Fruit fly (Drosophila melanogaster): ENCODE results near the gene gny.
A peak's percentile ranks its signal among the peaks of the same experiment; 100 is the strongest.

gny gene

DNA sequence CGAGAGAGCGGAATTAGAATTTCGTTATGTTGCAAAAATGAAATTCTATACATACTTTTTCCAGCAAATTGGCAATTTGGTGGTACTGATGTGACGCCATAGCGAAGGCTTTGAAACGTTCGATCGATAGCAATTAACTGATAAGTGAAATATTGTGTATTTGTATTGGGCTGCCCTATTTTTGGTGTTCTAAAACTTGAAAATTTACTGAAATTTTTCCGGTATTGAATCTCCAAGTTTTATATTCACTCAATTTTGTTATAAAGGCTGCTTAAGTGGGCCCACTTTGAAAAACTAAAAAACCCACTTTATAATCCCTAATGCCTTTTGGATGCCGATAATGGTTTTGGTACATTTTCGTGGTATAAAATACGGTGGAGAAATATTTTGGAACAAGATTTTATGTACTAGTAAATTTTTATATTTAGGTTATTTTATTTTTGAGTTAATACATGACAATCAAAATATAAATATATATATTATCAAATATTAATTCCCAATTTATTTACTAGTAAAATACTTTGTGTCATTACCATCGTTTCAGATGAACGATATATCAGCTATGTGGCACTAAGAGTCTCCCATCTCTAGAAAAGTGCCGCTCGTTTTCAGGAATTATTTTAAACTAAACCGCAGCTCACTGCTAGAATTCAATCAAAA, 17.4 kb upstream of the gny start, which contains the start of the genes Cand1 and pim (continued):
- no peak for TF ChIP-seq CG17568 (GFP tag; optimal IDR thresholded peaks at IDR 0.05)
- TF ChIP-seq unpg (GFP tag; optimal IDR thresholded peaks at IDR 0.05), result no peak
- TF ChIP-seq CG10321 (GFP tag; IDR thresholded peaks at IDR 0.05), result no peak
- no peak for TF ChIP-seq nom (GFP tag; optimal IDR thresholded peaks at IDR 0.05)
- TF ChIP-seq Elba2 (GFP tag; optimal IDR thresholded peaks at IDR 0.05), result no peak
- TF ChIP-seq CG17912 (GFP tag; optimal IDR thresholded peaks at IDR 0.05), result no peak
- no peak for TF ChIP-seq mirr (GFP tag; optimal IDR thresholded peaks at IDR 0.05)
- no peak for TF ChIP-seq en (GFP tag; optimal IDR thresholded peaks at IDR 0.05)
- TF ChIP-seq sens (GFP tag), result no peak
- no peak for TF ChIP-seq CG7987 (GFP tag; optimal IDR thresholded peaks at IDR 0.05)
- peak; percentile 43 for TF ChIP-seq CG13424 (tag; optimal IDR thresholded peaks at IDR 0.05)
- no peak for TF ChIP-seq Taf1 (GFP tag; IDR thresholded peaks at IDR 0.05)
- TF ChIP-seq CG18262 (tag; optimal IDR thresholded peaks at IDR 0.05), result peak; percentile 23
- no peak for TF ChIP-seq sqz (GFP tag; optimal IDR thresholded peaks at IDR 0.05)
- peak; percentile 33 for TF ChIP-seq sug (tag; optimal IDR thresholded peaks at IDR 0.05)
- TF ChIP-seq Side (GFP tag; optimal IDR thresholded peaks at IDR 0.05), result no peak
- no peak for TF ChIP-seq Drgx (GFP tag; IDR thresholded peaks at IDR 0.05)
- no peak for TF ChIP-seq CG11723 (GFP tag; optimal IDR thresholded peaks at IDR 0.05)
- no peak for TF ChIP-seq Oli (tag; optimal IDR thresholded peaks at IDR 0.05)
- TF ChIP-seq Dbx (GFP tag; IDR thresholded peaks at IDR 0.05), result no peak
- no peak for TF ChIP-seq Blimp-1 (GFP tag; optimal IDR thresholded peaks at IDR 0.05)
- no peak for TF ChIP-seq CG3995 (GFP tag; optimal IDR thresholded peaks at IDR 0.05)
- no peak for TF ChIP-seq ERR (GFP tag; optimal IDR thresholded peaks at IDR 0.05)
- peak; percentile 25 for TF ChIP-seq CG10147 (GFP tag; optimal IDR thresholded peaks at IDR 0.05)
- TF ChIP-seq bbx (GFP tag; IDR thresholded peaks at IDR 0.05; ENCODE audit: partially characterized antibody), result peak; percentile 66
- peak; percentile 17 for TF ChIP-seq Med (GFP tag)
- peak; percentile 53 for TF ChIP-seq Lhr (GFP tag; optimal IDR thresholded peaks at IDR 0.05)
- no peak for TF ChIP-seq cad (GFP tag; optimal IDR thresholded peaks at IDR 0.05)
- no peak for TF ChIP-seq ind (GFP tag; optimal IDR thresholded peaks at IDR 0.05)
- TF ChIP-seq CG11696 (GFP tag; IDR thresholded peaks at IDR 0.05), result no peak
- TF ChIP-seq abd-A (tag; optimal IDR thresholded peaks at IDR 0.05), result no peak
- peak; percentile 26 for TF ChIP-seq nerfin-1 (tag; optimal IDR thresholded peaks at IDR 0.05)
- no peak for TF ChIP-seq Mes4 (GFP tag; optimal IDR thresholded peaks at IDR 0.05)
- peak; percentile 50 for TF ChIP-seq sd (tag; optimal IDR thresholded peaks at IDR 0.05)
- no peak for TF ChIP-seq Jarid2 (GFP tag; optimal IDR thresholded peaks at IDR 0.05)
- TF ChIP-seq pnt (GFP tag; optimal IDR thresholded peaks at IDR 0.05), result no peak
- TF ChIP-seq Xbp1 (GFP tag; optimal IDR thresholded peaks at IDR 0.05), result peak; percentile 10
- no peak for TF ChIP-seq ac (GFP tag; optimal IDR thresholded peaks at IDR 0.05)
- no peak for TF ChIP-seq CG12071 (GFP tag; optimal IDR thresholded peaks at IDR 0.05)
- TF ChIP-seq H15 (GFP tag; IDR thresholded peaks at IDR 0.05), result no peak
- TF ChIP-seq CG30020 (tag; optimal IDR thresholded peaks at IDR 0.05), result peak; percentile 97
- TF ChIP-seq hth (optimal IDR thresholded peaks at IDR 0.05), result no peak
- TF ChIP-seq ranshi (GFP tag; IDR thresholded peaks at IDR 0.05), result no peak
- TF ChIP-seq CG8388 (GFP tag; optimal IDR thresholded peaks at IDR 0.05), result no peak
- no peak for TF ChIP-seq croc (GFP tag; conservative IDR thresholded peaks at IDR 0.05)
- no peak for TF ChIP-seq NfI (GFP tag; optimal IDR thresholded peaks at IDR 0.05)
- TF ChIP-seq CG8765 (GFP tag; IDR thresholded peaks at IDR 0.05), result no peak
- TF ChIP-seq CG15073 (GFP tag; optimal IDR thresholded peaks at IDR 0.05), result no peak
- TF ChIP-seq B-H2 (GFP tag; optimal IDR thresholded peaks at IDR 0.05), result no peak
- TF ChIP-seq nau (GFP tag; optimal IDR thresholded peaks at IDR 0.05), result no peak
- no peak for TF ChIP-seq CG3726 (GFP tag; IDR thresholded peaks at IDR 0.05)
